Worm (Caenorhabditis elegans) whole organism, mixed stage, embryonic: Measurements from ENCODE around the gene ZK1307.7.

Experiments
- drap-1 ChIP-seq: fragments of 200-800 bp; sonication (Bioruptor generic); optimal IDR thresholded peaks from 3 replicates; lab custom pipeline; 2018; ENCODE audit warnings: mild to moderate bottlenecking, missing genetic modification characterization, missing compliant biosample characterization
- elt-1 ChIP-seq: sonication (generic microtip); optimal IDR thresholded peaks from 2 replicates; lab custom pipeline; 2017; ENCODE audit warnings: missing genetic modification characterization, mild to moderate bottlenecking, missing compliant biosample characterization, antibody characterized with exemption, moderate library complexity, borderline replicate concordance; ENCODE audit not compliant: insufficient read depth
- elt-3 ChIP-seq: fragments of 150-350 bp; optimal IDR thresholded peaks from 2 replicates; lab custom pipeline; 2014; ENCODE audit warnings: missing biosample characterization, missing genetic modification characterization
- nhr-12 ChIP-seq: fragments of 150-350 bp; optimal IDR thresholded peaks from 2 replicates; lab custom pipeline; 2014; ENCODE audit warnings: missing biosample characterization, missing genetic modification characterization
- nhr-237 ChIP-seq: fragments of 150-350 bp; optimal IDR thresholded peaks from 2 replicates; lab custom pipeline; 2014; ENCODE audit warnings: missing biosample characterization, missing genetic modification characterization
- sem-2 ChIP-seq: fragments of 200-800 bp; sonication (Bioruptor generic); optimal IDR thresholded peaks from 2 replicates; lab custom pipeline; 2018; ENCODE audit warnings: mild to moderate bottlenecking, missing genetic modification characterization, missing compliant biosample characterization
- unc-120 ChIP-seq: sonication (generic microtip); optimal IDR thresholded peaks from 2 replicates; lab custom pipeline; 2017; ENCODE audit warnings: missing genetic modification characterization, missing compliant biosample characterization; ENCODE audit not compliant: poor library complexity, severe bottlenecking
- unc-39 ChIP-seq: fragments of 150-350 bp; optimal IDR thresholded peaks from 2 replicates; lab custom pipeline; 2014; ENCODE audit warnings: missing biosample characterization, missing genetic modification characterization
- ztf-11 ChIP-seq: fragments of 150-350 bp; optimal IDR thresholded peaks from 2 replicates; lab custom pipeline; 2014; ENCODE audit warnings: missing biosample characterization, missing genetic modification characterization

ce11 chrII:9651700-9652099 is 15.3 kb downstream of the ZK1307.7 start, which contains the start of gene ZK1307.4:
- TF ChIP-seq elt-1 (tag; lab: Kevin White, UChicago) = no peak
- TF ChIP-seq sem-2 (GFP tag; lab: Kevin White, UChicago) = no peak
- no peak for TF ChIP-seq nhr-237 (tag; lab: Kevin White, UChicago)
- no peak for TF ChIP-seq unc-39 (tag; lab: Kevin White, UChicago)
- no peak for TF ChIP-seq ztf-11 (tag; lab: Kevin White, UChicago)
- no peak for TF ChIP-seq drap-1 (GFP tag; lab: Kevin White, UChicago)
- no peak for TF ChIP-seq elt-3
- TF ChIP-seq unc-120 = no peak
- no peak for TF ChIP-seq nhr-12
